Fruit fly (Drosophila melanogaster) whole organism, embryonic: Measurements from ENCODE around the gene Tsp68C.

Source experiments
- Aef1 ChIP-seq: fragments of 200-800 bp; sonication (Bioruptor generic); IDR thresholded peaks from 3 replicates; pipeline ENCODE4 v1.3.6; 2022; ENCODE audit warnings: missing biosample characterization, missing genetic modification characterization
- Bdp1 ChIP-seq: fragments of 200-800 bp; sonication (Bioruptor generic); optimal IDR thresholded peaks from 3 replicates; lab custom pipeline; 2016; ENCODE audit warnings: missing biosample characterization, missing genetic modification characterization
- Blimp-1 ChIP-seq: fragments of 200-800 bp; sonication (Bioruptor generic); optimal IDR thresholded peaks from 3 replicates; lab custom pipeline; 2018; ENCODE audit warnings: missing biosample characterization, missing genetic modification characterization, mild to moderate bottlenecking, moderate library complexity, missing genetic modification reagents
- CG10321 ChIP-seq: fragments of 200-800 bp; sonication (Bioruptor generic); IDR thresholded peaks from 2 replicates; pipeline ENCODE4 v1.3.6; 2022; ENCODE audit warnings: missing biosample characterization, missing genetic modification characterization
- CG11093 ChIP-seq: fragments of 200-800 bp; sonication (Bioruptor generic); IDR thresholded peaks from 3 replicates; pipeline ENCODE4 v1.3.6; 2022; ENCODE audit warnings: missing biosample characterization, missing genetic modification characterization
- CG11504 ChIP-seq: fragments of 200-800 bp; sonication (Bioruptor generic); optimal IDR thresholded peaks from 3 replicates; lab custom pipeline; 2019; ENCODE audit warnings: missing biosample characterization, mild to moderate bottlenecking, missing genetic modification characterization, moderate library complexity
- CG12219 ChIP-seq: fragments of 200-800 bp; sonication (Bioruptor generic); optimal IDR thresholded peaks from 3 replicates; lab custom pipeline; 2018; ENCODE audit warnings: missing biosample characterization, mild to moderate bottlenecking, missing genetic modification characterization
- CG13424 ChIP-seq: fragments of 200-800 bp; sonication (Bioruptor generic); optimal IDR thresholded peaks from 2 replicates; lab custom pipeline; 2019; ENCODE audit warnings: missing biosample characterization, mild to moderate bottlenecking, missing genetic modification characterization, moderate library complexity
- CG14050 ChIP-seq: fragments of 200-800 bp; sonication (Bioruptor generic); IDR thresholded peaks from 3 replicates; pipeline ENCODE4 v1.3.6; 2022; ENCODE audit warnings: missing biosample characterization, missing genetic modification characterization
- CG15479 ChIP-seq: fragments of 200-800 bp; sonication (Bioruptor generic); optimal IDR thresholded peaks from 3 replicates; lab custom pipeline; 2019; ENCODE audit warnings: missing biosample characterization, mild to moderate bottlenecking, missing genetic modification characterization, moderate library complexity
- CG17802 ChIP-seq: fragments of 200-800 bp; sonication (Bioruptor generic); optimal IDR thresholded peaks from 2 replicates; lab custom pipeline; 2018; ENCODE audit warnings: missing biosample characterization, mild to moderate bottlenecking, missing genetic modification characterization, moderate library complexity
- CG3838 ChIP-seq: fragments of 200-800 bp; sonication (Bioruptor generic); optimal IDR thresholded peaks from 3 replicates; lab custom pipeline; 2016; ENCODE audit warnings: missing biosample characterization, missing genetic modification characterization
- CG4820 ChIP-seq: fragments of 200-800 bp; sonication (Bioruptor generic); optimal IDR thresholded peaks from 3 replicates; lab custom pipeline; 2016; ENCODE audit warnings: missing biosample characterization, missing genetic modification characterization
- CG4854 ChIP-seq: fragments of 200-800 bp; sonication (Bioruptor generic); optimal IDR thresholded peaks from 2 replicates; lab custom pipeline; 2016; ENCODE audit warnings: missing biosample characterization, missing genetic modification characterization, inconsistent platforms
- CG5953 ChIP-seq: fragments of 200-800 bp; sonication (Bioruptor generic); IDR thresholded peaks from 2 replicates; pipeline ENCODE4 v1.3.6; 2022; ENCODE audit warnings: missing biosample characterization, missing genetic modification characterization
- CG6175 ChIP-seq: fragments of 200-800 bp; sonication (Bioruptor generic); IDR thresholded peaks from 3 replicates; pipeline ENCODE4 v1.3.6; 2022; ENCODE audit warnings: missing biosample characterization, missing genetic modification characterization
- CG7357 ChIP-seq: fragments of 200-800 bp; sonication (Bioruptor generic); IDR thresholded peaks from 3 replicates; pipeline ENCODE4 v1.3.6; 2022; ENCODE audit warnings: missing biosample characterization, missing genetic modification characterization
- CG8359 ChIP-seq: fragments of 200-800 bp; sonication (Bioruptor generic); optimal IDR thresholded peaks from 2 replicates; lab custom pipeline; 2017; ENCODE audit warnings: missing biosample characterization, mild to moderate bottlenecking, missing genetic modification characterization, borderline replicate concordance
- Doc2 ChIP-seq: fragments of 200-800 bp; sonication (Bioruptor generic); IDR thresholded peaks from 2 replicates; pipeline ENCODE4 v1.3.6; 2022; ENCODE audit warnings: missing biosample characterization, missing genetic modification characterization
- E2f2 ChIP-seq: fragments of 200-800 bp; sonication (Bioruptor generic); IDR thresholded peaks from 2 replicates; pipeline ENCODE4 v1.3.6; 2022; ENCODE audit warnings: missing biosample characterization, missing genetic modification characterization
- Hr51 ChIP-seq, 2 experiments: fragments of 200-800 bp; sonication (Bioruptor generic); optimal IDR thresholded peaks; 2 replicates in 1 of 2; 3 replicates in 1 of 2; lab custom pipeline; 2016 to 2018; ENCODE audit warnings: missing biosample characterization in 2 of 2, missing genetic modification characterization in 2 of 2, mild to moderate bottlenecking in 1 of 2, moderate library complexity in 1 of 2
- Hsf ChIP-seq: fragments of 200-800 bp; sonication (Bioruptor generic); optimal IDR thresholded peaks from 3 replicates; lab custom pipeline; 2016; ENCODE audit warnings: missing biosample characterization, missing genetic modification characterization
- Lpt ChIP-seq: fragments of >200 bp; optimal IDR thresholded peaks from 2 replicates; lab custom pipeline; 2018; ENCODE audit warnings: missing biosample characterization, missing genetic modification characterization
- Mrtf ChIP-seq: fragments of 200-800 bp; sonication (Bioruptor generic); IDR thresholded peaks from 3 replicates; pipeline ENCODE4 v1.3.6; 2022; ENCODE audit warnings: missing biosample characterization, missing genetic modification characterization
- Oaz ChIP-seq: fragments of 200-800 bp; sonication (Bioruptor generic); IDR thresholded peaks from 2 replicates; pipeline ENCODE4 v1.3.6; 2022; ENCODE audit warnings: missing biosample characterization, missing genetic modification characterization
- Ptx1 ChIP-seq: fragments of 200-800 bp; sonication (Bioruptor generic); IDR thresholded peaks from 2 replicates; pipeline ENCODE4 v1.3.6; 2022; ENCODE audit warnings: missing biosample characterization, missing genetic modification characterization
- Taf1 ChIP-seq: fragments of 200-800 bp; sonication (Bioruptor generic); IDR thresholded peaks from 2 replicates; pipeline ENCODE4 v1.3.6; 2022; ENCODE audit warnings: missing biosample characterization, missing genetic modification characterization
- Xbp1 ChIP-seq: fragments of 200-800 bp; sonication (Bioruptor generic); optimal IDR thresholded peaks from 3 replicates; lab custom pipeline; 2016; ENCODE audit warnings: missing biosample characterization, mild to moderate bottlenecking, missing genetic modification characterization
- ab ChIP-seq: fragments of 200-800 bp; sonication (Bioruptor generic); optimal IDR thresholded peaks from 2 replicates; lab custom pipeline; 2016; ENCODE audit warnings: missing biosample characterization, missing genetic modification characterization
- ap ChIP-seq: fragments of 200-800 bp; sonication (Bioruptor generic); IDR thresholded peaks from 2 replicates; pipeline ENCODE4 v1.3.6; 2022; ENCODE audit warnings: missing biosample characterization, missing genetic modification characterization
- caup ChIP-seq: fragments of 200-800 bp; sonication (Bioruptor generic); optimal IDR thresholded peaks from 3 replicates; lab custom pipeline; 2017; ENCODE audit warnings: missing biosample characterization, mild to moderate bottlenecking, missing genetic modification characterization, moderate library complexity; ENCODE audit not compliant: severe bottlenecking
- chm ChIP-seq: fragments of 200-800 bp; sonication (Bioruptor generic); IDR thresholded peaks from 2 replicates; pipeline ENCODE4 v1.3.6; 2022; ENCODE audit warnings: missing biosample characterization, missing genetic modification characterization
- crp ChIP-seq, 2 experiments: fragments of 200-800 bp; sonication (Bioruptor generic); optimal IDR thresholded peaks; 2 replicates in 1 of 2; 3 replicates in 1 of 2; lab custom pipeline; 2017; ENCODE audit warnings: missing biosample characterization in 2 of 2, missing genetic modification characterization in 2 of 2, mild to moderate bottlenecking in 1 of 2, moderate library complexity in 1 of 2
- danr ChIP-seq: fragments of 200-800 bp; sonication (Bioruptor generic); IDR thresholded peaks from 2 replicates; pipeline ENCODE4 v1.3.6; 2022; ENCODE audit warnings: missing biosample characterization, missing genetic modification characterization
- dati ChIP-seq: fragments of 200-800 bp; sonication (Bioruptor generic); IDR thresholded peaks from 2 replicates; pipeline ENCODE4 v1.3.6; 2022; ENCODE audit warnings: missing biosample characterization, missing genetic modification characterization
- fu2 ChIP-seq: fragments of 200-800 bp; sonication (Bioruptor generic); optimal IDR thresholded peaks from 2 replicates; lab custom pipeline; 2016; ENCODE audit warnings: missing biosample characterization, missing genetic modification characterization
- hbn ChIP-seq: fragments of 200-800 bp; sonication (Bioruptor generic); IDR thresholded peaks from 2 replicates; pipeline ENCODE4 v1.3.6; 2022; ENCODE audit warnings: missing biosample characterization, missing genetic modification characterization; ENCODE audit not compliant: partially characterized antibody
- mam ChIP-seq: fragments of 200-800 bp; sonication (Bioruptor generic); optimal IDR thresholded peaks from 3 replicates; lab custom pipeline; 2016; ENCODE audit warnings: missing biosample characterization, missing genetic modification characterization
- oc ChIP-seq: fragments of 200-800 bp; sonication (Bioruptor generic); optimal IDR thresholded peaks from 2 replicates; lab custom pipeline; 2018; ENCODE audit warnings: missing biosample characterization, mild to moderate bottlenecking, missing genetic modification characterization, moderate library complexity
- otp ChIP-seq: fragments of 200-800 bp; sonication (Bioruptor generic); IDR thresholded peaks from 3 replicates; pipeline ENCODE4, ENCODE4 v1.3.6; 2022; ENCODE audit warnings: missing biosample characterization, missing genetic modification characterization
- pros ChIP-seq: fragments of 200-800 bp; sonication (Bioruptor generic); optimal IDR thresholded peaks from 3 replicates; lab custom pipeline; 2019; ENCODE audit warnings: missing biosample characterization, mild to moderate bottlenecking, missing genetic modification characterization, moderate library complexity
- pum ChIP-seq: fragments of 200-800 bp; sonication (Bioruptor generic); optimal IDR thresholded peaks from 2 replicates; lab custom pipeline; 2016; ENCODE audit warnings: missing biosample characterization, missing genetic modification characterization
- sc ChIP-seq, 3 experiments: fragments of >200 bp in 2 of 3; fragments of 200-800 bp in 1 of 3; sonication (Bioruptor generic) in 1 of 3; optimal IDR thresholded peaks; 2 replicates in 2 of 3; 3 replicates in 1 of 3; lab custom pipeline; 2017; ENCODE audit warnings: mild to moderate bottlenecking in 1 of 3, missing biosample characterization in 1 of 3, missing genetic modification characterization in 1 of 3, missing genetic modification reagents in 1 of 3
- shn ChIP-seq: fragments of 200-800 bp; sonication (Bioruptor generic); optimal IDR thresholded peaks from 3 replicates; lab custom pipeline; 2016; ENCODE audit warnings: missing biosample characterization, missing genetic modification characterization
- so ChIP-seq: fragments of 200-800 bp; sonication (Bioruptor generic); IDR thresholded peaks from 3 replicates; pipeline ENCODE4 v1.3.6; 2022; ENCODE audit warnings: missing biosample characterization, missing genetic modification characterization
- sug ChIP-seq: fragments of 200-800 bp; optimal IDR thresholded peaks from 2 replicates; lab custom pipeline; 2019; ENCODE audit warnings: missing biosample characterization, mild to moderate bottlenecking, missing genetic modification characterization, moderate library complexity
- tna ChIP-seq: fragments of 200-800 bp; sonication (Bioruptor generic); IDR thresholded peaks from 2 replicates; pipeline ENCODE4 v1.3.6; 2022; ENCODE audit warnings: missing biosample characterization, missing genetic modification characterization; ENCODE audit not compliant: partially characterized antibody
- twi ChIP-seq: fragments of 200-800 bp; optimal IDR thresholded peaks from 2 replicates; lab custom pipeline; 2019; ENCODE audit warnings: missing biosample characterization, mild to moderate bottlenecking, missing genetic modification characterization, moderate library complexity
- usp ChIP-seq: fragments of >200 bp; optimal IDR thresholded peaks from 2 replicates; lab custom pipeline; 2017; ENCODE audit warnings: missing biosample characterization, missing genetic modification characterization
- zf30C ChIP-seq: fragments of 200-800 bp; sonication (Bioruptor generic); optimal IDR thresholded peaks from 3 replicates; lab custom pipeline; 2018; ENCODE audit warnings: missing biosample characterization, mild to moderate bottlenecking, missing genetic modification characterization

Tsp68C gene

dm6 chr3L:13862403-13862802 lies 18.9 kb downstream of the Tsp68C start (continued):
- no peak for TF ChIP-seq CG8359 (GFP tag; lab: Kevin White, UChicago)
- TF ChIP-seq usp (GFP tag; lab: Kevin White, UChicago): no peak
- peak; percentile 88 for TF ChIP-seq ap (GFP tag; lab: Robert Waterston, UW)
- TF ChIP-seq Lpt: no peak
- no peak for TF ChIP-seq Blimp-1 (GFP tag; lab: Kevin White, UChicago)
- peak; percentile 90 for TF ChIP-seq shn
- peak; percentile 87 for TF ChIP-seq CG13424 (tag; lab: Kevin White, UChicago)
- peak; percentile 75 for TF ChIP-seq CG12219 (GFP tag; lab: Kevin White, UChicago)
- TF ChIP-seq CG10321 (GFP tag; lab: Robert Waterston, UW): 0 out of 2 replicates have a peak, but pooled peaks have one; percentile 57
- peak; percentile 99 for TF ChIP-seq sug (tag; lab: Kevin White, UChicago)
- TF ChIP-seq caup: peak; percentile 49
- peak; percentile 66 for TF ChIP-seq CG3838 (GFP tag; lab: Kevin White, UChicago)
- no peak for TF ChIP-seq pros (GFP tag; lab: Kevin White, UChicago)
- TF ChIP-seq, all 482 proteins: peak for 318

dm6 chr3L:13863365-13863775 lies 19.9 kb downstream of the Tsp68C start:
- TF ChIP-seq fu2 (GFP tag; lab: Kevin White, UChicago) (no peak), so (GFP tag; lab: Robert Waterston, UW) (peak; percentile 36; the same call in 1 of the 3 replicates), mam (GFP tag; lab: Kevin White, UChicago) (no peak), CG11093 (GFP tag; lab: Robert Waterston, UW) (no peak), Oaz (GFP tag; lab: Robert Waterston, UW) (no peak), CG4820 (GFP tag; lab: Kevin White, UChicago) (no peak), Lpt (no peak), E2f2 (no peak), chm (GFP tag; lab: Robert Waterston, UW) (no peak), CG5953 (GFP tag; lab: Robert Waterston, UW) (no peak), Xbp1 (GFP tag; lab: Kevin White, UChicago) (no peak), CG6175 (GFP tag; lab: Robert Waterston, UW) (peak; percentile 41; the same call in 1 of the 3 replicates), CG17802 (tag; lab: Kevin White, UChicago) (no peak), pum (no peak), CG7357 (GFP tag; lab: Robert Waterston, UW) (no peak), Hr51 (GFP tag; optimal IDR thresholded peaks at IDR 0.05; lab: Kevin White, UChicago) (no peak), Hsf (no peak), Mrtf (GFP tag; lab: Robert Waterston, UW) (no peak), Taf1 (GFP tag; lab: Robert Waterston, UW) (no peak), CG4854 (GFP tag; lab: Kevin White, UChicago) (no peak), Ptx1 (GFP tag; lab: Robert Waterston, UW) (no peak), Bdp1 (GFP tag; lab: Kevin White, UChicago) (no peak), oc (no peak), tna (GFP tag; lab: Robert Waterston, UW) (no peak), CG15479 (GFP tag; lab: Kevin White, UChicago) (peak; percentile 98), Doc2 (GFP tag; lab: Robert Waterston, UW) (no peak), ab (GFP tag; lab: Kevin White, UChicago) (no peak), Aef1 (GFP tag; lab: Robert Waterston, UW) (no peak), dati (no peak), CG11504 (tag; lab: Kevin White, UChicago) (peak; percentile 3), zf30C (GFP tag; lab: Kevin White, UChicago) (no peak), sc (optimal IDR thresholded peaks at IDR 0.05; lab: Kevin White, UChicago) (no peak), sc (GFP tag; optimal IDR thresholded peaks at IDR 0.05; lab: Kevin White, UChicago) (peak; percentile 8), twi (tag; lab: Kevin White, UChicago) (peak; percentile 99), otp (GFP tag; lab: Robert Waterston, UW) (no peak), caup (no peak), danr (GFP tag; lab: Robert Waterston, UW) (no peak), CG14050 (GFP tag; lab: Robert Waterston, UW) (no peak), crp (GFP tag; optimal IDR thresholded peaks at IDR 0.05; lab: Kevin White, UChicago) (peak in 1 of 2 experiments; percentile 58), hbn (GFP tag; lab: Robert Waterston, UW) (no peak)
